Fruit fly (Drosophila melanogaster): Measurements from ENCODE around the gene Zasp67.

dm6 chr3L:9824226-9824625, 26.7 kb upstream of the Zasp67 start:
- TF ChIP-seq lz (GFP tag; optimal IDR thresholded peaks at IDR 0.05) (no peak), CG8632 (GFP tag; optimal IDR thresholded peaks at IDR 0.05) (no peak), CG9139 (GFP tag; optimal IDR thresholded peaks at IDR 0.05) (no peak), CG3032 (tag; optimal IDR thresholded peaks at IDR 0.05) (no peak), CG6792 (GFP tag; optimal IDR thresholded peaks at IDR 0.05) (no peak)
